Fruit fly (Drosophila melanogaster): ENCODE measurements around the gene CG5262.
A peak's percentile ranks its signal among the peaks of the same experiment; 100 is the strongest.

CG5262 gene

dm6 chr3L:20462391-20462790 lies 32.1 kb upstream of the CG5262 start:
- TF ChIP-seq CG15336 (GFP tag; IDR thresholded peaks at IDR 0.05) (no peak), Met (GFP tag; optimal IDR thresholded peaks at IDR 0.05) (no peak), fkh (GFP tag; optimal IDR thresholded peaks at IDR 0.05) (no peak), CG8319 (GFP tag; optimal IDR thresholded peaks at IDR 0.05) (no peak), salr (GFP tag; optimal IDR thresholded peaks at IDR 0.05) (no peak), vri (GFP tag; optimal IDR thresholded peaks at IDR 0.05) (no peak)

DNA sequence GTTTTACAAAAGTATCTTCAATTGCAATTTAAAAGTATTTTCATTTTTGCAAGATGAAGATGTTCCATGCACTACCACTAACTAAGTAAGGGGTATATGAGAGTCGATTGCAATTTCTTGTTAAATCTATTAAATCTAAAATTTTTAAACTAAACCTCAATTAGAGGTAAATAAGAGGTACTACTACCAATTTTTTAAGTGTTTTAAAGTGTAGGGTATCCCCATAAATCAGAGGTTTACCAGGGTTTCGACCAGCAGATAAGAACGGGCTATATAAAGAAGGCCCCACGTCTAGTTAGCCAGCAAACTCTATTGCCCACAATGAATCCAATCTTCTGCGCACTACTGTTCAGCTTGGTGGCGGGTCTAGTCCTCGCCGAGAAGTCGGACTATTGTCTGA lies 30.1 kb upstream of the CG5262 start, which contains the start of gene mag:
Gene mag (plus strand): TSS at position 301 of the 400 bp plus-strand sequence.
- TF ChIP-seq Eip93F (GFP tag; optimal IDR thresholded peaks at IDR 0.05), result no peak
- no peak for TF ChIP-seq CG3919 (GFP tag; optimal IDR thresholded peaks at IDR 0.05)
- TF ChIP-seq CG10669 (GFP tag; optimal IDR thresholded peaks at IDR 0.05), result no peak
- TF ChIP-seq fd59A (GFP tag; optimal IDR thresholded peaks at IDR 0.05), result no peak
- TF ChIP-seq net (GFP tag; optimal IDR thresholded peaks at IDR 0.05), result no peak
- no peak for TF ChIP-seq CG1621 (tag; optimal IDR thresholded peaks at IDR 0.05)
- no peak for TF ChIP-seq CG32006 (GFP tag; optimal IDR thresholded peaks at IDR 0.05)
- TF ChIP-seq fkh (GFP tag; optimal IDR thresholded peaks at IDR 0.05), result no peak
- no peak for TF ChIP-seq CG7368 (GFP tag; optimal IDR thresholded peaks at IDR 0.05)
- TF ChIP-seq Ets21C (GFP tag; optimal IDR thresholded peaks at IDR 0.05), result no peak
- TF ChIP-seq Hr39 (GFP tag; optimal IDR thresholded peaks at IDR 0.05), result no peak
- TF ChIP-seq CG11294 (GFP tag; IDR thresholded peaks at IDR 0.05), result no peak
- no peak for TF ChIP-seq Sox15 (GFP tag; optimal IDR thresholded peaks at IDR 0.05)
- TF ChIP-seq cyc (GFP tag; optimal IDR thresholded peaks at IDR 0.05), result no peak
- no peak for TF ChIP-seq CG34406 (GFP tag; optimal IDR thresholded peaks at IDR 0.05)
- no peak for TF ChIP-seq fd85E (GFP tag; optimal IDR thresholded peaks at IDR 0.05)
- TF ChIP-seq CG4318 (GFP tag; optimal IDR thresholded peaks at IDR 0.05), result no peak

dm6 chr3L:20452813-20453682 lies 22.8 kb upstream of the CG5262 start, which contains the start of gene CG5199:
Gene CG5199, minus strand, starts transcription at chr3L:20452864.
- no peak for TF ChIP-seq CG8119 (GFP tag; IDR thresholded peaks at IDR 0.05)
- no peak for TF ChIP-seq fd85E (GFP tag; optimal IDR thresholded peaks at IDR 0.05)
- no peak for TF ChIP-seq dac (GFP tag; optimal IDR thresholded peaks at IDR 0.05)
- TF ChIP-seq vri (GFP tag; optimal IDR thresholded peaks at IDR 0.05), result no peak
- TF ChIP-seq Hr4 (GFP tag; optimal IDR thresholded peaks at IDR 0.05), result peak; percentile 12
- TF ChIP-seq Blimp-1 (GFP tag; optimal IDR thresholded peaks at IDR 0.05), result peak; percentile 11
- TF ChIP-seq fkh (GFP tag; optimal IDR thresholded peaks at IDR 0.05), result no peak
- peak; percentile 65 for TF ChIP-seq Gug (GFP tag; IDR thresholded peaks at IDR 0.05)
- TF ChIP-seq CG11762 (GFP tag; optimal IDR thresholded peaks at IDR 0.05; ENCODE audit: insufficient read depth), result peak; percentile 45
- peak; percentile 52 for TF ChIP-seq CG34406 (GFP tag; optimal IDR thresholded peaks at IDR 0.05)
- TF ChIP-seq Ets96B (tag; optimal IDR thresholded peaks at IDR 0.05), result peak; percentile 71
- peak; percentile 74 for TF ChIP-seq cyc (GFP tag; optimal IDR thresholded peaks at IDR 0.05)
- TF ChIP-seq pdm3 (GFP tag; optimal IDR thresholded peaks at IDR 0.05), result no peak
- no peak for TF ChIP-seq net (GFP tag; optimal IDR thresholded peaks at IDR 0.05)
- 0 out of 2 replicates have a peak, but pooled peaks have one; percentile 21 for TF ChIP-seq CG15336 (GFP tag; IDR thresholded peaks at IDR 0.05)
- peak; percentile 62 for TF ChIP-seq lz (GFP tag; optimal IDR thresholded peaks at IDR 0.05)
- TF ChIP-seq Hr38 (GFP tag; optimal IDR thresholded peaks at IDR 0.05), result no peak
- peak; percentile 24 for TF ChIP-seq Sox14 (GFP tag; optimal IDR thresholded peaks at IDR 0.05)
- TF ChIP-seq CG10669 (GFP tag; optimal IDR thresholded peaks at IDR 0.05), result peak; percentile 49
- TF ChIP-seq OdsH (GFP tag; optimal IDR thresholded peaks at IDR 0.05), result peak; percentile 53
- TF ChIP-seq CG6808 (GFP tag; optimal IDR thresholded peaks at IDR 0.05), result no peak
- TF ChIP-seq Hr39 (GFP tag; optimal IDR thresholded peaks at IDR 0.05), result peak; percentile 48
- TF ChIP-seq Eip78C (GFP tag), result no peak
- no peak for TF ChIP-seq CG8319 (GFP tag; optimal IDR thresholded peaks at IDR 0.05)
- peak; percentile 49 for TF ChIP-seq CG4318 (GFP tag; optimal IDR thresholded peaks at IDR 0.05)
- peak; percentile 42; the same call in 1 of the 3 replicates for TF ChIP-seq CG6163 (GFP tag; IDR thresholded peaks at IDR 0.05)
- peak; percentile 79 for TF ChIP-seq CG3032 (tag; optimal IDR thresholded peaks at IDR 0.05)
- no peak for TF ChIP-seq Ets21C (GFP tag; optimal IDR thresholded peaks at IDR 0.05)
- no peak for TF ChIP-seq ss (GFP tag; optimal IDR thresholded peaks at IDR 0.05)
- peak; percentile 48 for TF ChIP-seq CG6792 (GFP tag; optimal IDR thresholded peaks at IDR 0.05)
- peak; percentile 37 for TF ChIP-seq topi (GFP tag; optimal IDR thresholded peaks at IDR 0.05)
- TF ChIP-seq CG16779 (tag; optimal IDR thresholded peaks at IDR 0.05), result no peak
- peak; percentile 57 for TF ChIP-seq achi (GFP tag; optimal IDR thresholded peaks at IDR 0.05)
- peak; percentile 58 for TF ChIP-seq acj6 (GFP tag; optimal IDR thresholded peaks at IDR 0.05)
- peak in 1 of 2 experiments; percentile 30 for TF ChIP-seq salr (GFP tag; optimal IDR thresholded peaks at IDR 0.05)

Measured in whole organism, prepupa.